Fruit fly (Drosophila melanogaster) whole organism, adult: ENCODE data around the gene SrpRbeta.
A peak's percentile ranks its signal among the peaks of the same experiment; 100 is the strongest.

Source experiments
- CG11617 ChIP-seq: fragments of 200-800 bp; sonication (Bioruptor generic); optimal IDR thresholded peaks from 2 replicates; lab custom pipeline; 2017; ENCODE audit warnings: mild to moderate bottlenecking, missing biosample characterization, missing genetic modification reagents, missing genetic modification characterization
- CG12768 ChIP-seq: fragments of 200-800 bp; sonication (Bioruptor generic); optimal IDR thresholded peaks from 2 replicates; lab custom pipeline; 2017; ENCODE audit warnings: missing biosample characterization, missing genetic modification characterization, mild to moderate bottlenecking, moderate library complexity, missing genetic modification reagents
- CG14711 ChIP-seq: fragments of 200-800 bp; sonication (Bioruptor generic); optimal IDR thresholded peaks from 2 replicates; lab custom pipeline; 2018; ENCODE audit warnings: missing biosample characterization, mild to moderate bottlenecking, missing genetic modification characterization, moderate library complexity
- CG1620 ChIP-seq: fragments of 200-800 bp; sonication (Bioruptor generic); optimal IDR thresholded peaks from 2 replicates; lab custom pipeline; 2016; ENCODE audit warnings: missing biosample characterization, missing genetic modification characterization
- CG33017 ChIP-seq: fragments of 200-800 bp; sonication (Bioruptor generic); optimal IDR thresholded peaks from 2 replicates; lab custom pipeline; 2018; ENCODE audit warnings: missing biosample characterization, mild to moderate bottlenecking, missing genetic modification characterization, moderate library complexity
- CG5204 ChIP-seq: fragments of 200-800 bp; sonication (Bioruptor generic); optimal IDR thresholded peaks from 2 replicates; lab custom pipeline; 2016; ENCODE audit warnings: missing biosample characterization, missing genetic modification characterization
- CG7045 ChIP-seq: fragments of 200-800 bp; sonication (Bioruptor generic); optimal IDR thresholded peaks from 2 replicates; lab custom pipeline; 2017; ENCODE audit warnings: missing biosample characterization, mild to moderate bottlenecking, missing genetic modification characterization
- CG7101 ChIP-seq: fragments of 200-800 bp; sonication (Bioruptor generic); optimal IDR thresholded peaks from 2 replicates; lab custom pipeline; 2018; ENCODE audit warnings: missing biosample characterization, mild to moderate bottlenecking, missing genetic modification characterization, moderate library complexity
- Clk ChIP-seq: fragments of 200-800 bp; sonication (Bioruptor generic); optimal IDR thresholded peaks from 2 replicates; lab custom pipeline; 2017; ENCODE audit warnings: missing biosample characterization, missing genetic modification characterization
- Crg-1 ChIP-seq: fragments of 200-800 bp; sonication (Bioruptor generic); optimal IDR thresholded peaks from 2 replicates; lab custom pipeline; 2016; ENCODE audit warnings: missing biosample characterization, missing genetic modification characterization
- Hr96 ChIP-seq: fragments of 200-800 bp; sonication (Bioruptor generic); optimal IDR thresholded peaks from 2 replicates; lab custom pipeline; 2016; ENCODE audit warnings: missing biosample characterization, missing genetic modification characterization
- Mnt ChIP-seq: fragments of 200-800 bp; sonication (Bioruptor generic); optimal IDR thresholded peaks from 2 replicates; lab custom pipeline; 2016; ENCODE audit warnings: missing biosample characterization, mild to moderate bottlenecking, missing genetic modification characterization
- bab1 ChIP-seq: fragments of 200-800 bp; sonication (Bioruptor generic); optimal IDR thresholded peaks from 3 replicates; lab custom pipeline; 2019; ENCODE audit warnings: missing biosample characterization, mild to moderate bottlenecking, missing genetic modification characterization, moderate library complexity
- cic ChIP-seq: fragments of 200-800 bp; sonication (Bioruptor generic); optimal IDR thresholded peaks from 2 replicates; lab custom pipeline; 2017; ENCODE audit warnings: missing biosample characterization, mild to moderate bottlenecking, missing genetic modification characterization, moderate library complexity
- cnc ChIP-seq, 2 experiments: fragments of >200 bp; optimal IDR thresholded peaks; 2 replicates each; lab custom pipeline; 2017
- kay ChIP-seq: fragments of 200-800 bp; sonication (Bioruptor generic); peaks from one replicate; lab custom pipeline; 2016; ENCODE audit warnings: missing biosample characterization, missing genetic modification characterization, borderline replicate concordance
- ovo ChIP-seq: fragments of 200-800 bp; sonication (Bioruptor generic); optimal IDR thresholded peaks from 2 replicates; lab custom pipeline; 2016; ENCODE audit warnings: missing biosample characterization, missing genetic modification characterization
- pad ChIP-seq: fragments of 200-800 bp; sonication (Bioruptor generic); optimal IDR thresholded peaks from 3 replicates; lab custom pipeline; 2017; ENCODE audit warnings: missing biosample characterization, missing genetic modification characterization, mild to moderate bottlenecking, moderate library complexity, missing genetic modification reagents
- tj ChIP-seq: fragments of 200-800 bp; sonication (Bioruptor generic); optimal IDR thresholded peaks from 3 replicates; lab custom pipeline; 2017; ENCODE audit warnings: missing biosample characterization, mild to moderate bottlenecking, missing genetic modification characterization, moderate library complexity
- toe ChIP-seq: fragments of 200-800 bp; sonication (Bioruptor generic); optimal IDR thresholded peaks from 2 replicates; lab custom pipeline; 2016; ENCODE audit warnings: missing biosample characterization, missing genetic modification characterization

The SrpRbeta gene

dm6 chr3L:8680353-8680752 lies 39.7 kb downstream of the SrpRbeta start:
- TF ChIP-seq toe (GFP tag; lab: Kevin White, UChicago): no peak
- TF ChIP-seq kay (GFP tag; lab: Kevin White, UChicago): peak; percentile 50

dm6 chr3L:8677774-8678173 lies 42.3 kb downstream of the SrpRbeta start:
- TF ChIP-seq CG5204 (GFP tag; lab: Kevin White, UChicago) (no peak), CG33017 (tag; lab: Kevin White, UChicago) (no peak), tj (no peak), CG12768 (GFP tag; lab: Kevin White, UChicago) (no peak), CG7101 (tag; lab: Kevin White, UChicago) (no peak), CG7045 (GFP tag; lab: Kevin White, UChicago) (no peak), cic (GFP tag; lab: Kevin White, UChicago) (no peak), Clk (no peak)

dm6 chr3L:8676500-8676899 lies 43.5 kb downstream of the SrpRbeta start:
- TF ChIP-seq toe (GFP tag; lab: Kevin White, UChicago): peak; percentile 30
- TF ChIP-seq CG5204 (GFP tag; lab: Kevin White, UChicago): no peak

dm6 chr3L:8675545-8676084 lies 44.4 kb downstream of the SrpRbeta start, which contains the start of gene hry:
TSS of gene hry (plus strand) at chr3L:8675759.
- TF ChIP-seq CG7045 (GFP tag; lab: Kevin White, UChicago) (peak; percentile 37), Crg-1 (GFP tag; lab: Kevin White, UChicago) (no peak), CG7101 (tag; lab: Kevin White, UChicago) (peak; percentile 67), ovo (GFP tag; lab: Kevin White, UChicago) (peak; percentile 9), CG5204 (GFP tag; lab: Kevin White, UChicago) (no peak), CG14711 (peak; percentile 58), Clk (peak; percentile 20), CG33017 (tag; lab: Kevin White, UChicago) (peak; percentile 59), cnc (optimal IDR thresholded peaks at IDR 0.05; lab: Kevin White, UChicago) (peak in 1 of 2 experiments; percentile 38), CG11617 (GFP tag; lab: Kevin White, UChicago) (peak; percentile 71), bab1 (GFP tag; lab: Kevin White, UChicago) (peak; percentile 94), toe (GFP tag; lab: Kevin White, UChicago) (peak; percentile 67), Mnt (peak; percentile 64), kay (GFP tag; lab: Kevin White, UChicago) (peak; percentile 99), cic (GFP tag; lab: Kevin White, UChicago) (peak; percentile 85), Hr96 (GFP tag; lab: Kevin White, UChicago) (peak; percentile 18), tj (peak; percentile 72), pad (GFP tag; lab: Kevin White, UChicago) (peak; percentile 59), CG12768 (GFP tag; lab: Kevin White, UChicago) (peak; percentile 64), CG1620 (GFP tag; lab: Kevin White, UChicago) (peak; percentile 33)

- TF ChIP-seq Hr96 (GFP tag; lab: Kevin White, UChicago) (peak; percentile 31), CG7101 (tag; lab: Kevin White, UChicago) (no peak), CG1620 (GFP tag; lab: Kevin White, UChicago) (no peak), CG7045 (GFP tag; lab: Kevin White, UChicago) (no peak), CG12768 (GFP tag; lab: Kevin White, UChicago) (peak; percentile 63), toe (GFP tag; lab: Kevin White, UChicago) (no peak), CG33017 (tag; lab: Kevin White, UChicago) (no peak), CG14711 (no peak), bab1 (GFP tag; lab: Kevin White, UChicago) (no peak), pad (GFP tag; lab: Kevin White, UChicago) (no peak), tj (no peak), CG5204 (GFP tag; lab: Kevin White, UChicago) (no peak)
Observed at dm6 chr3L:8675029-8675544, 44.9 kb downstream of the SrpRbeta start.

dm6 chr3L:8673377-8674000 lies 46.5 kb downstream of the SrpRbeta start:
- no peak for TF ChIP-seq CG14711
- TF ChIP-seq pad (GFP tag; lab: Kevin White, UChicago): no peak
- no peak for TF ChIP-seq CG7045 (GFP tag; lab: Kevin White, UChicago)
- TF ChIP-seq Hr96 (GFP tag; lab: Kevin White, UChicago): peak; percentile 22
- peak; percentile 21 for TF ChIP-seq CG33017 (tag; lab: Kevin White, UChicago)
- TF ChIP-seq kay (GFP tag; lab: Kevin White, UChicago): peak; percentile 24
- TF ChIP-seq Mnt: peak; percentile 41
- TF ChIP-seq bab1 (GFP tag; lab: Kevin White, UChicago): no peak
- TF ChIP-seq CG5204 (GFP tag; lab: Kevin White, UChicago): no peak
- TF ChIP-seq tj: peak; percentile 46
- TF ChIP-seq Clk: no peak
- peak; percentile 22 for TF ChIP-seq toe (GFP tag; lab: Kevin White, UChicago)
- TF ChIP-seq CG11617 (GFP tag; lab: Kevin White, UChicago): peak; percentile 17
- no peak for TF ChIP-seq CG12768 (GFP tag; lab: Kevin White, UChicago)
- TF ChIP-seq ovo (GFP tag; lab: Kevin White, UChicago): no peak
